Worm (Caenorhabditis elegans) whole organism, L3 larva: ENCODE data around the gene F20G2.6.

Experiments used
- ZK546.5 ChIP-seq: sonication (generic microtip); optimal IDR thresholded peaks from 2 replicates; lab custom pipeline; 2017; ENCODE audit warnings: missing biosample characterization, missing genetic modification characterization
- aly-2 ChIP-seq: fragments of 150-350 bp; optimal IDR thresholded peaks from 2 replicates; lab custom pipeline; 2014; ENCODE audit warnings: missing biosample characterization, missing genetic modification characterization
- egl-27 ChIP-seq: sonication (generic microtip); optimal IDR thresholded peaks from 4 replicates; lab custom pipeline; 2017; ENCODE audit warnings: missing biosample characterization, missing genetic modification reagents, missing genetic modification characterization
- elt-2 ChIP-seq: sonication (generic microtip); optimal IDR thresholded peaks from 2 replicates; lab custom pipeline; 2016; ENCODE audit warnings: missing genetic modification reagents, mild to moderate bottlenecking, missing genetic modification characterization, missing compliant biosample characterization
- fkh-10 ChIP-seq: sonication (generic microtip); optimal IDR thresholded peaks from 2 replicates; lab custom pipeline; 2017; ENCODE audit warnings: missing biosample characterization, missing genetic modification reagents, missing genetic modification characterization
- fos-1 ChIP-seq: fragments of 150-350 bp; optimal IDR thresholded peaks from 2 replicates; lab custom pipeline; 2014; ENCODE audit warnings: missing biosample characterization, missing genetic modification characterization
- nhr-11 ChIP-seq: fragments of 150-350 bp; optimal IDR thresholded peaks from 2 replicates; lab custom pipeline; 2014; ENCODE audit warnings: missing biosample characterization, missing genetic modification characterization
- sea-2 ChIP-seq: fragments of 150-350 bp; sonication (generic microtip); optimal IDR thresholded peaks from 4 replicates; lab custom pipeline; 2014; ENCODE audit warnings: missing biosample characterization, missing genetic modification reagents, missing genetic modification characterization
- snpc-4 ChIP-seq: fragments of 150-350 bp; optimal IDR thresholded peaks from 2 replicates; lab custom pipeline; 2014; ENCODE audit warnings: missing biosample characterization, missing genetic modification characterization
- unc-39 ChIP-seq: sonication (generic microtip); optimal IDR thresholded peaks from 4 replicates; lab custom pipeline; 2017; ENCODE audit warnings: missing biosample characterization, missing genetic modification characterization
- unc-62 ChIP-seq: fragments of 150-350 bp; sonication (generic microtip); optimal IDR thresholded peaks from 4 replicates; lab custom pipeline; 2014; ENCODE audit warnings: missing biosample characterization, missing genetic modification reagents, missing genetic modification characterization
- ztf-11 ChIP-seq: fragments of 150-350 bp; optimal IDR thresholded peaks from 2 replicates; lab custom pipeline; 2014; ENCODE audit warnings: missing biosample characterization, missing genetic modification characterization

DNA sequence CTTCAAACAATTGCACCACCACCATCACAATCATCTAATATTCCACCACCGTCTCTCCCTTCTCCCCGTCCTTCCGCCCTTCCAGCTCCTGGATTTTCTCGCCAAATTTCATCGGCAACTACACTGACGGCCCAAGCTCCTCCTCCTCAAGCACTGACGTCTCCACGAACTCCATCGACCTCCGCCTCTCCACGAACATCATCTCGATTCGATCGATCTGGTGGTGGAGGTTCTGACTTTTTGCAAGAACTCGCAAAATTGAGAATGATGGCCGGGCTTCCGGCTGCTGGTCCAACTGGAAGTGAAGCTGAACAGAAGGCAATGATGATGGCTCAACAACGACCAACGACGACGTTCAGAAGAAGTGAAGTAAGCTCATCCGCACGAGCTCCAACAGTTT, 31.2 kb downstream of the F20G2.6 start:
- no peak for TF ChIP-seq aly-2
- TF ChIP-seq nhr-11 (tag; lab: Kevin White, UChicago): no peak
- TF ChIP-seq fos-1 (tag; lab: Kevin White, UChicago): no peak
- no peak for TF ChIP-seq fkh-10 (GFP tag; lab: Kevin White, UChicago)
- TF ChIP-seq egl-27 (tag; lab: Kevin White, UChicago): no peak
- no peak for TF ChIP-seq sea-2 (GFP tag; lab: Kevin White, UChicago)
- TF ChIP-seq unc-39 (tag; lab: Kevin White, UChicago): no peak
- no peak for TF ChIP-seq ZK546.5 (tag; lab: Kevin White, UChicago)
- no peak for TF ChIP-seq ztf-11 (tag; lab: Kevin White, UChicago)
- TF ChIP-seq snpc-4: no peak
- TF ChIP-seq unc-62 (GFP tag; lab: Kevin White, UChicago): no peak
- no peak for TF ChIP-seq elt-2 (tag; lab: Kevin White, UChicago)
